Fruit fly (Drosophila melanogaster): ENCODE data around the gene CG32755.
A peak's percentile ranks its signal among the peaks of the same experiment; 100 is the strongest.

The CG32755 gene

dm6 chrX:5901628-5902213 lies 48.3 kb upstream of the CG32755 start (continued):
- TF ChIP-seq lov (optimal IDR thresholded peaks at IDR 0.05) (no peak), lov (GFP tag; IDR thresholded peaks at IDR 0.05) (no peak), CG16779 (GFP tag; IDR thresholded peaks at IDR 0.05) (peak; percentile 58; the same call in 1 of the 2 replicates), HLH4C (GFP tag; IDR thresholded peaks at IDR 0.05; ENCODE audit: partially characterized antibody) (no peak), Mes4 (GFP tag; optimal IDR thresholded peaks at IDR 0.05) (no peak), CG9609 (GFP tag; optimal IDR thresholded peaks at IDR 0.05) (peak; percentile 26), al (GFP tag; IDR thresholded peaks at IDR 0.05) (no peak), CG13894 (tag; optimal IDR thresholded peaks at IDR 0.05) (peak; percentile 43), CG1602 (GFP tag; optimal IDR thresholded peaks at IDR 0.05) (no peak), Mrtf (GFP tag; IDR thresholded peaks at IDR 0.05) (peak; percentile 57; the same call in 1 of the 3 replicates), p53 (GFP tag; optimal IDR thresholded peaks at IDR 0.05) (no peak), Myb (GFP tag; optimal IDR thresholded peaks at IDR 0.05) (no peak), tap (tag; optimal IDR thresholded peaks at IDR 0.05) (peak; percentile 11), CG12391 (tag; optimal IDR thresholded peaks at IDR 0.05) (peak; percentile 18), Bdp1 (GFP tag; optimal IDR thresholded peaks at IDR 0.05) (no peak), CG3995 (GFP tag; optimal IDR thresholded peaks at IDR 0.05) (no peak), sr (GFP tag; IDR thresholded peaks at IDR 0.05) (0 out of 3 replicates have a peak, but pooled peaks have one; percentile 8), TFAM (GFP tag; optimal IDR thresholded peaks at IDR 0.05) (no peak), Dll (GFP tag; IDR thresholded peaks at IDR 0.05; ENCODE audit: partially characterized antibody) (0 out of 4 replicates have a peak, but pooled peaks have one; percentile 34), CG11504 (tag; optimal IDR thresholded peaks at IDR 0.05) (peak; percentile 24), phol (tag; optimal IDR thresholded peaks at IDR 0.05) (peak; percentile 62), CG2712 (tag; optimal IDR thresholded peaks at IDR 0.05) (peak; percentile 4), CG6254 (GFP tag; optimal IDR thresholded peaks at IDR 0.05) (peak; percentile 13), CG3847 (GFP tag; IDR thresholded peaks at IDR 0.05) (peak; percentile 31), Hr3 (GFP tag; optimal IDR thresholded peaks at IDR 0.05) (no peak), mam (GFP tag; optimal IDR thresholded peaks at IDR 0.05) (peak; percentile 19), CG14710 (tag; optimal IDR thresholded peaks at IDR 0.05) (no peak), wdn (GFP tag; IDR thresholded peaks at IDR 0.05) (peak; percentile 9; the same call in 1 of the 2 replicates), ato (GFP tag; IDR thresholded peaks at IDR 0.05; ENCODE audit: partially characterized antibody) (0 out of 2 replicates have a peak, but pooled peaks have one; percentile 20), dmrt99B (tag; optimal IDR thresholded peaks at IDR 0.05) (peak; percentile 31), caup (GFP tag; optimal IDR thresholded peaks at IDR 0.05; ENCODE audit: severe bottlenecking) (peak; percentile 23), crc (GFP tag; optimal IDR thresholded peaks at IDR 0.05) (no peak), CG12236 (GFP tag; optimal IDR thresholded peaks at IDR 0.05) (no peak), CG15479 (GFP tag; optimal IDR thresholded peaks at IDR 0.05) (peak; percentile 48), CG13424 (tag; optimal IDR thresholded peaks at IDR 0.05) (no peak), cato (GFP tag; optimal IDR thresholded peaks at IDR 0.05; ENCODE audit: borderline replicate concordance) (no peak), CG13624 (GFP tag; optimal IDR thresholded peaks at IDR 0.05) (peak; percentile 63), CG8359 (GFP tag; optimal IDR thresholded peaks at IDR 0.05; ENCODE audit: borderline replicate concordance) (no peak), CG8765 (GFP tag; IDR thresholded peaks at IDR 0.05) (no peak), HmgD (GFP tag; optimal IDR thresholded peaks at IDR 0.05) (peak; percentile 59), ftz-f1 (GFP tag; optimal IDR thresholded peaks at IDR 0.05) (peak; percentile 86), CG8089 (GFP tag; optimal IDR thresholded peaks at IDR 0.05) (peak; percentile 43)

Data from whole organism, embryonic.